Worm (Caenorhabditis elegans): ENCODE results near the gene F53B3.5.

- no peak for TF ChIP-seq him-1 (tag; optimal IDR thresholded peaks at IDR 0.05)
- no peak for TF ChIP-seq dao-5 (tag; optimal IDR thresholded peaks at IDR 0.05)
- TF ChIP-seq W03F9.2 (tag; optimal IDR thresholded peaks at IDR 0.05), result no peak
These were observed 40.8 kb downstream of the F53B3.5 start for ce11 chrX:2838619-2839018.
